Fruit fly (Drosophila melanogaster): ENCODE data around the gene msl-1.

Gene msl-1

dm6 chr2L:18647857-18648652 is 40.5 kb downstream of the msl-1 start (continued):
- TF ChIP-seq pnt (GFP tag; optimal IDR thresholded peaks at IDR 0.05): no peak
- no peak for TF ChIP-seq CG9876 (GFP tag; optimal IDR thresholded peaks at IDR 0.05)
- no peak for TF ChIP-seq Lpt (GFP tag; optimal IDR thresholded peaks at IDR 0.05)
- no peak for TF ChIP-seq Optix (GFP tag; IDR thresholded peaks at IDR 0.05)
- no peak for TF ChIP-seq nerfin-2 (GFP tag; IDR thresholded peaks at IDR 0.05; ENCODE audit: partially characterized antibody)
- TF ChIP-seq jing (GFP tag; optimal IDR thresholded peaks at IDR 0.05): no peak
- TF ChIP-seq CG2678 (tag; optimal IDR thresholded peaks at IDR 0.05): peak; percentile 13
- TF ChIP-seq CG7963 (GFP tag; IDR thresholded peaks at IDR 0.05; ENCODE audit: partially characterized antibody): no peak
- TF ChIP-seq CG11723 (GFP tag; optimal IDR thresholded peaks at IDR 0.05): no peak
- no peak for TF ChIP-seq CG10209 (GFP tag; optimal IDR thresholded peaks at IDR 0.05)
- TF ChIP-seq NK7.1 (GFP tag; optimal IDR thresholded peaks at IDR 0.05): no peak
- no peak for TF ChIP-seq D (optimal IDR thresholded peaks at IDR 0.05)
- no peak for TF ChIP-seq D (GFP tag; optimal IDR thresholded peaks at IDR 0.05)
- TF ChIP-seq CG10321 (GFP tag; IDR thresholded peaks at IDR 0.05): no peak
- no peak for TF ChIP-seq sqz (GFP tag; optimal IDR thresholded peaks at IDR 0.05)
- no peak for TF ChIP-seq Scr (GFP tag; IDR thresholded peaks at IDR 0.05; ENCODE audit: partially characterized antibody)
- TF ChIP-seq Rfx (GFP tag; IDR thresholded peaks at IDR 0.05): no peak
- no peak for TF ChIP-seq al (GFP tag; IDR thresholded peaks at IDR 0.05)
- no peak for TF ChIP-seq Drgx (GFP tag; IDR thresholded peaks at IDR 0.05)
- peak; percentile 2 to 32 for TF ChIP-seq Pdp1 (GFP tag; optimal IDR thresholded peaks at IDR 0.05)
- no peak for TF ChIP-seq Sry-β (GFP tag; optimal IDR thresholded peaks at IDR 0.05)
- no peak for TF ChIP-seq CG16815 (GFP tag; optimal IDR thresholded peaks at IDR 0.05)
- TF ChIP-seq HLHmδ (GFP tag; optimal IDR thresholded peaks at IDR 0.05): no peak
- TF ChIP-seq ewg (GFP tag; optimal IDR thresholded peaks at IDR 0.05): peak; percentile 5
- TF ChIP-seq ham (GFP tag; IDR thresholded peaks at IDR 0.05): no peak
- TF ChIP-seq CG17829 (tag; optimal IDR thresholded peaks at IDR 0.05): no peak
- TF ChIP-seq twi (tag; optimal IDR thresholded peaks at IDR 0.05): no peak
- no peak for TF ChIP-seq Hmx (GFP tag; optimal IDR thresholded peaks at IDR 0.05)
- TF ChIP-seq klu (GFP tag; IDR thresholded peaks at IDR 0.05): no peak
- TF ChIP-seq CG4282 (GFP tag; optimal IDR thresholded peaks at IDR 0.05): no peak
- TF ChIP-seq Sry-δ (GFP tag; optimal IDR thresholded peaks at IDR 0.05): no peak
- no peak for TF ChIP-seq Hr39 (optimal IDR thresholded peaks at IDR 0.05)
- no peak for TF ChIP-seq CG4707 (GFP tag; optimal IDR thresholded peaks at IDR 0.05)
- TF ChIP-seq Hey (tag; optimal IDR thresholded peaks at IDR 0.05): no peak
- TF ChIP-seq nerfin-1 (tag; optimal IDR thresholded peaks at IDR 0.05): no peak
- TF ChIP-seq YL-1 (GFP tag; optimal IDR thresholded peaks at IDR 0.05): no peak
- no peak for TF ChIP-seq pum (GFP tag; optimal IDR thresholded peaks at IDR 0.05)
- peak; percentile 23 for TF ChIP-seq fd96Cb (tag; optimal IDR thresholded peaks at IDR 0.05)
- TF ChIP-seq CG13287 (GFP tag; IDR thresholded peaks at IDR 0.05; ENCODE audit: partially characterized antibody): no peak
- no peak for TF ChIP-seq jumu (GFP tag; optimal IDR thresholded peaks at IDR 0.05)
- TF ChIP-seq ken (GFP tag; IDR thresholded peaks at IDR 0.05): 0 out of 3 replicates have a peak, but pooled peaks have one; percentile 47
- no peak for TF ChIP-seq NFAT (GFP tag; IDR thresholded peaks at IDR 0.05)
- no peak for TF ChIP-seq Bgb (GFP tag; IDR thresholded peaks at IDR 0.05; ENCODE audit: partially characterized antibody)
- TF ChIP-seq Myb (GFP tag; optimal IDR thresholded peaks at IDR 0.05): no peak
- no peak for TF ChIP-seq CG18599 (GFP tag; optimal IDR thresholded peaks at IDR 0.05)
- TF ChIP-seq ERR (GFP tag; optimal IDR thresholded peaks at IDR 0.05): no peak
- TF ChIP-seq Hr3 (GFP tag; optimal IDR thresholded peaks at IDR 0.05): peak; percentile 23
- no peak for TF ChIP-seq pfk (GFP tag; optimal IDR thresholded peaks at IDR 0.05)
- no peak for TF ChIP-seq E2f1 (GFP tag; IDR thresholded peaks at IDR 0.05)
- no peak for TF ChIP-seq jigr1 (GFP tag; IDR thresholded peaks at IDR 0.05)
